Worm (Caenorhabditis elegans): Measurements from ENCODE around the gene Y39A1A.20.

Y39A1A.20 gene

ce11 chrIII:10746406-10746807 is 46.0 kb upstream of the Y39A1A.20 start:
- TF ChIP-seq nhr-12 (tag; optimal IDR thresholded peaks at IDR 0.05) (no peak), nhr-2 (tag; optimal IDR thresholded peaks at IDR 0.05) (no peak), snpc-4 (tag; optimal IDR thresholded peaks at IDR 0.05) (no peak), mep-1 (tag; optimal IDR thresholded peaks at IDR 0.05) (no peak), tbx-8 (GFP tag; optimal IDR thresholded peaks at IDR 0.05) (no peak), ham-2 (GFP tag; optimal IDR thresholded peaks at IDR 0.05) (no peak), ces-1 (GFP tag; optimal IDR thresholded peaks at IDR 0.05) (no peak), hlh-1 (tag; optimal IDR thresholded peaks at IDR 0.05) (no peak), nhr-28 (tag; optimal IDR thresholded peaks at IDR 0.05) (no peak), ztf-11 (tag; optimal IDR thresholded peaks at IDR 0.05) (no peak), cnd-1 (tag; optimal IDR thresholded peaks at IDR 0.05) (no peak), sem-2 (GFP tag; optimal IDR thresholded peaks at IDR 0.05) (no peak), ceh-43 (GFP tag; optimal IDR thresholded peaks at IDR 0.05) (no peak), nhr-237 (tag; optimal IDR thresholded peaks at IDR 0.05) (no peak)

DNA sequence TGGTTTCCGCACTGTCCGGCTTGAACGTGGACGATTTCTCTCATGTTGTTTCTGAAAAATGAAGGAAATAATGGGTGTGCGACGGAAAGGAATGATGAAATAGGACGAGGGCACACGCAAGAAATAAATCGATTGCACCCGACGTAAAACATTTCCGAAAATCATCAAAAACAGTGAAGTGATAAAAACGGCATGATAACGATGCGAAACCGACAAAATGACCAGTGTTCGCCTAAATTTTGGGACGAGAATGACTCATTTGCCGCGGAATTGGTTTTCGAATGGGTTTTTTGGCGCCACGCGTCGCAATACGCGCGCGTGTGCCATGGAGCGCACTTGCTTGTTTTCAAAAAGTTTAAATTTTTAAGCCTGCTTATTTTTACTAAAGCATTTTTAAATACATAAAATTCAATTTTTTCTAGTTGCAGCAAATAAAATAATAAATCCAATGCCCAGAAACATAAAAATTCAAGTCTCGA is 42.1 kb upstream of the Y39A1A.20 start, which contains the start of the genes tbb-1 and rib-2:
Gene tbb-1 (minus strand): TSS at position 51 of the 479 bp plus-strand sequence.
Gene rib-2 (plus strand): TSS at position 429 of the 479 bp plus-strand sequence.
- TF ChIP-seq unc-120 (tag; optimal IDR thresholded peaks at IDR 0.05; ENCODE audit: poor library complexity, severe bottlenecking), result no peak
- TF ChIP-seq drap-1 (GFP tag; optimal IDR thresholded peaks at IDR 0.05), result peak; percentile 28
- no peak for TF ChIP-seq unc-39 (tag; optimal IDR thresholded peaks at IDR 0.05)
- TF ChIP-seq lin-13 (tag; optimal IDR thresholded peaks at IDR 0.05), result peak; percentile 55
- no peak for TF ChIP-seq nhr-28 (tag; optimal IDR thresholded peaks at IDR 0.05)
- no peak for TF ChIP-seq ham-2 (GFP tag; optimal IDR thresholded peaks at IDR 0.05)
- TF ChIP-seq snpc-4 (tag; optimal IDR thresholded peaks at IDR 0.05), result no peak
- no peak for TF ChIP-seq sem-2 (GFP tag; optimal IDR thresholded peaks at IDR 0.05)
- peak; percentile 18 for TF ChIP-seq pha-4 (tag; optimal IDR thresholded peaks at IDR 0.05)
- no peak for TF ChIP-seq ztf-11 (tag; optimal IDR thresholded peaks at IDR 0.05)
- TF ChIP-seq ceh-39 (tag; optimal IDR thresholded peaks at IDR 0.05), result peak; percentile 60
- no peak for TF ChIP-seq M03D4.4 (tag; optimal IDR thresholded peaks at IDR 0.05)
- TF ChIP-seq bed-3 (GFP tag; optimal IDR thresholded peaks at IDR 0.05), result no peak
- TF ChIP-seq hlh-1 (tag; optimal IDR thresholded peaks at IDR 0.05), result peak; percentile 17
- peak; percentile 76 for TF ChIP-seq nhr-237 (tag; optimal IDR thresholded peaks at IDR 0.05)
- no peak for TF ChIP-seq nhr-12 (tag; optimal IDR thresholded peaks at IDR 0.05)
- no peak for TF ChIP-seq ceh-43 (GFP tag; optimal IDR thresholded peaks at IDR 0.05)
- TF ChIP-seq unc-62 (GFP tag; optimal IDR thresholded peaks at IDR 0.05), result no peak
- no peak for TF ChIP-seq nhr-76 (tag; optimal IDR thresholded peaks at IDR 0.05)
- TF ChIP-seq ceh-83 (GFP tag; optimal IDR thresholded peaks at IDR 0.05), result peak; percentile 30
- no peak for TF ChIP-seq sptf-1 (tag; optimal IDR thresholded peaks at IDR 0.05)
- no peak for TF ChIP-seq blmp-1 (tag; optimal IDR thresholded peaks at IDR 0.05)
- no peak for TF ChIP-seq mab-5 (tag; optimal IDR thresholded peaks at IDR 0.05)
- no peak for TF ChIP-seq flh-1 (GFP tag; optimal IDR thresholded peaks at IDR 0.05)
- TF ChIP-seq tbx-8 (GFP tag; optimal IDR thresholded peaks at IDR 0.05), result no peak
- TF ChIP-seq elt-3 (tag; optimal IDR thresholded peaks at IDR 0.05), result no peak
- TF ChIP-seq ces-1 (GFP tag; optimal IDR thresholded peaks at IDR 0.05), result peak; percentile 17
- no peak for TF ChIP-seq mls-2 (tag; optimal IDR thresholded peaks at IDR 0.05)
- TF ChIP-seq lin-32 (GFP tag; optimal IDR thresholded peaks at IDR 0.05), result no peak
- peak; percentile 93 for TF ChIP-seq mep-1 (tag; optimal IDR thresholded peaks at IDR 0.05)
- no peak for TF ChIP-seq cnd-1 (tag; optimal IDR thresholded peaks at IDR 0.05)
- no peak for TF ChIP-seq zip-8 (tag; optimal IDR thresholded peaks at IDR 0.05)
- TF ChIP-seq nhr-2 (tag; optimal IDR thresholded peaks at IDR 0.05), result no peak
- TF ChIP-seq elt-1 (tag; optimal IDR thresholded peaks at IDR 0.05; ENCODE audit: borderline replicate concordance, insufficient read depth), result no peak
- TF ChIP-seq lsy-2 (tag; optimal IDR thresholded peaks at IDR 0.05), result peak; percentile 70

DNA sequence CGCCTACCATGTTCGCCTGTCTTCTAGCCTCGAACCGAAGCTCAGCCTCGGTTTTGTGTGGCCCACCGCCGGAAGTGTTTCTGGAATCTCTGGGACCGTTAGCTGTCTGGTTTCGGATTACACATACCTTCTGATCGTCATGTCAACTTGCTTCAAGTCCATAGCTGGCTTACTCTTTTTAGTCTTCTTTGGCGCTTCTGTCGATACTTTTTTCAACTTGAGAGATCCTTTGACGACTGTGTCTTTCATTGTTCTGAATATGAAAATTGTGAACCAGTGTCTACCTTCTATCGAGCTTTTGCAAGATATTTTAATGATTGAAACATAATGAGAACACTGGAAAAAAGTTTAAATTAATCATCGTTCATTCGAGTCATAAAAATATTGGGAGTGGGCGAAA is 40.2 kb upstream of the Y39A1A.20 start, which contains the start of gene K01G5.8:
Gene K01G5.8 (minus strand): TSS at position 255 of the 400 bp plus-strand sequence.
- TF ChIP-seq cnd-1 (tag; optimal IDR thresholded peaks at IDR 0.05) (no peak), elt-3 (tag; optimal IDR thresholded peaks at IDR 0.05) (no peak), ham-2 (GFP tag; optimal IDR thresholded peaks at IDR 0.05) (no peak), M03D4.4 (tag; optimal IDR thresholded peaks at IDR 0.05) (no peak), snpc-4 (tag; optimal IDR thresholded peaks at IDR 0.05) (no peak), ceh-43 (GFP tag; optimal IDR thresholded peaks at IDR 0.05) (no peak), nhr-12 (tag; optimal IDR thresholded peaks at IDR 0.05) (no peak), mep-1 (tag; optimal IDR thresholded peaks at IDR 0.05) (no peak), unc-62 (GFP tag; optimal IDR thresholded peaks at IDR 0.05) (no peak), nhr-2 (tag; optimal IDR thresholded peaks at IDR 0.05) (no peak), sem-2 (GFP tag; optimal IDR thresholded peaks at IDR 0.05) (no peak)
